Worm (Caenorhabditis elegans): ENCODE data around the gene rnf-113.

rnf-113 gene

DNA sequence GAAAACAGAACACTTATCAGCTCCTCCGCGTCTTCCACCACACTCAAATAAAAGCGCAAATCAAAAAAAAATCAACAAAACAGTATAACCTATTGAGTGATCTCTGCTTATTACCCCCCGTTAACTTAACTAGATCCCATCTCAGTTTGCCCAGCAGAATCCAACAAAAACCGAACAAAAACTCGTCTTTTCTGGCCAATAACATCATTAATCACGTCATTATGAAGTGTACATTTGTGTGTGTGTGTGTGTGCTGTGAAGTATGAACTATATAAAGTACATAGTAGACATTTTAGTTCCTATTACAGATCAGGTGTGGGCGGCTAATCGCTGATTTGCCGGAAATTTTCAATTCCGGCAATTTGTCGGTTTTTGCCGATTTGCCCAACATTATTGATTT is 39.4 kb downstream of the rnf-113 start:
- TF ChIP-seq unc-62 (GFP tag; optimal IDR thresholded peaks at IDR 0.05) = no peak

- no peak for TF ChIP-seq unc-62 (GFP tag; optimal IDR thresholded peaks at IDR 0.05)
These were observed 40.0 kb downstream of the rnf-113 start for ce11 chrIII:10717479-10717878.

- no peak for TF ChIP-seq unc-62 (GFP tag; optimal IDR thresholded peaks at IDR 0.05)
These were observed 41.3 kb downstream of the rnf-113 start, which contains the start of gene W09D10.4 for ce11 chrIII:10716091-10716490. Gene W09D10.4, minus strand, starts transcription at chrIII:10716191.

DNA sequence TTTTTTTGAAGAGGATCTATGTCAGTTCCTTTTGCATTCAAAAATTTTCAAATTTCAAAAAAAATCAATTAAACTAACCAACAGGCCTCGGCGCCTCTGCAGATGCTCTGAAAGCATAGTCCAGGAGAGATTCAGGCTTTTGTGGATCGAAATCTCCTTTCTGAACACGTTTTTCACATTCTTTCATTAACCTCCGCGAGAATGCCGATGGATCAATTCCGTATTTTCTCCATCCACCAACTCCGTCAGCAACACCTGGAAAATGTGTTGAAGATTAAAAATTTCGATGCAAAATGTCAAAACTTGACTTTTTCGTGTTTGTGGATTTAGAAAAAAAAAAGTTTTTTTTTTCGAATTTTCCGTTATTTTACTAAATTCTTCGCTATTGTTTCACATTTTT is 42.9 kb downstream of the rnf-113 start:
- TF ChIP-seq unc-62 (GFP tag; optimal IDR thresholded peaks at IDR 0.05) = no peak

DNA sequence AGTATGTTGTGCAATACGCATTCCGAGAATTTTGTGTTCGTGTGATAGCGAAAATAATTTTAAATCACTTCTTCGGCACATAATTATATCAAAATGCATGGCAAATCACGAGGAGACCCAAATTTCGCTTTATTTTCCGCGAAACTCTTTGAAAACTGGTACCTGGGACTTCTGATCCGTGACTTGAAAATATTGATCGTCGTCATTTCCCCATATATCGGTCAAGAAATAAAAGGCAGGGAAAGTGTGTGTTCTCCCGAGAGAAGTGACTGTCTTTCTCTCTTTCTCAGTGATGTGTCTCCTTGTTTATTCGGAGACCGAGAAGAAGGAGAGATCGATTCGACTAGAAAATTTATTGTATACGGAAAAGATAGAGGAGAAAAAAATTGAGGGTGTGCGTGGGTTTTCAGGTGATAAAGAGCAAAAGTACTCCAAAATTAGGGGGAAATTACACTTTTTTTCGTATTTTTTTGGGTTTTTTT is 46.2 kb downstream of the rnf-113 start, which contains the start of gene W09D10.5:
Gene W09D10.5 (minus strand): TSS at position 345 of the 482 bp plus-strand sequence.
- no peak for TF ChIP-seq unc-62 (GFP tag; optimal IDR thresholded peaks at IDR 0.05)

DNA sequence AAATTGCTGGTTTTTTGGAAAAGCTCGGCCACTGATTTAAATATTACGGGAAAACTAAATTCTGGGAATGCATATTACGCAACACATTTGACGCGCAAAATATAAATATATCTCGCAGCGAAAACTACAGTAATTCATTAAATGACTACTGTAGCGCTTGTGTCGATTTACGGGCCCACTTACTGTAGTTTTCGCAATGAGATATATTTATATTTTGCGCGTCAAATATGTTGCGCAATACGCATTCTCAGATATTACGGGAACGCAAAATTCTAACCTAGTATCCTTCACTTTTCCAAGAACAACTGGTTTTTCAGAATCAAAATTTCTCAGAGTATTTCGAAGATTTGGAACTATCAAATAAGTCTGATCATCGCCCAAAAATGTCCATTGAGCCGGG is 47.8 kb downstream of the rnf-113 start:
- TF ChIP-seq unc-62 (GFP tag; optimal IDR thresholded peaks at IDR 0.05) = no peak

DNA sequence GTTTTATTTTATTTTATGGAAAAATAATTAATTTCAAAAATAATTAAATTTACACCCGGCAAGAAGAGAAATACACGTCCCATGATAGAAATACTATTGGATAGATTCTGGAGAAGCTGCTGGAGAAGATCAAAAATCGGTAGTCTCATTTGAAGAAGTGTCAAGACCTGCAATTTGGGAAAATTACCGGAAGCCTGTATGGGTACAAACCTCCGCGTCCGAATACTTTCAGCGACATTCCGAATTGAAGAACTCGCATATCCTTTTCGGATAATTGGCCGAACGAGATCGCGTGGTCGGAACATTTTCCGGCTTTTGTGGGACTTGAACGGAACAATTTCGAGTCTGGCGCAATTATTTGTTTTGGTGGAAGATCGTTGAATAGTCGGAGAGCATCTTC is 49.0 kb downstream of the rnf-113 start:
- TF ChIP-seq unc-62 (GFP tag; optimal IDR thresholded peaks at IDR 0.05) = no peak

ce11 chrIII:10707461-10707860 is 50.0 kb downstream of the rnf-113 start, which contains the start of gene mrpl-12:
Gene mrpl-12, plus strand, starts transcription at chrIII:10707761.
- TF ChIP-seq unc-62 (GFP tag; optimal IDR thresholded peaks at IDR 0.05) = no peak

DNA sequence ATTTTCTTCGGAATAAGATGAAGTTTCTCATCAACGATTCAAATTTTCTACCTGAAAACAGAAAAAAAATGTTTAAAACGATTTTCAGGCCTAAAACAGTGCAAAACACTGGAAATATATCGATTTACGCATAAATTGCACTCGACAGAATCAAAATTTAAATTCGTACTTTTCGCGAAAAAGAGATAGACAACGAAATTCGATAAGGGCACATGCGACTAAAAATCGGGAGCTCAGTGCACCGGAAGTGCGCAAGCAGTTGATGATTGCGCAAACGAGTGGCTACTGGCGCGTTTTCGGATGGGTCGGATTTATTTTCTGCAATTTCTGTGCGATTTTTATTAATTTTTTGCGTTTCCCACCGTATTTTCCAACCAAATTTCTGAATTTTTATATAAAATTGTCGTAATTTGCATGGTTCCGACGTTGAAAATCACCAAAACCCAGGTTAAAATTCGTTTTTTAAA is 50.4 kb downstream of the rnf-113 start, which contains the start of the genes Y39A1A.21 and Y39A1A.22:
Gene Y39A1A.21 (minus strand): TSS at position 51 of the 467 bp plus-strand sequence.
Gene Y39A1A.22 (minus strand): TSS at position 57 of the 467 bp plus-strand sequence.
- TF ChIP-seq unc-62 (GFP tag; optimal IDR thresholded peaks at IDR 0.05) = no peak

ce11 chrIII:10706481-10706880 is 51.0 kb downstream of the rnf-113 start:
- no peak for TF ChIP-seq unc-62 (GFP tag; optimal IDR thresholded peaks at IDR 0.05)
